Fruit fly (Drosophila melanogaster) whole organism, pupa: ENCODE measurements around the gene CG14174.

Experiments used
- CG10348 ChIP-seq: fragments of 200-800 bp; sonication (Bioruptor generic); IDR thresholded peaks from 2 replicates; pipeline ENCODE4 v1.3.6; 2022; ENCODE audit warnings: missing biosample characterization, missing genetic modification characterization
- CG13204 ChIP-seq: fragments of 200-800 bp; sonication (Bioruptor generic); optimal IDR thresholded peaks from 2 replicates; lab custom pipeline; 2018; ENCODE audit warnings: missing biosample characterization, mild to moderate bottlenecking, missing genetic modification characterization, moderate library complexity
- CG14655 ChIP-seq: fragments of 200-800 bp; sonication (Bioruptor generic); optimal IDR thresholded peaks from 3 replicates; lab custom pipeline; 2017; ENCODE audit warnings: mild to moderate bottlenecking, missing biosample characterization, missing genetic modification reagents, missing genetic modification characterization
- CG15710 ChIP-seq: fragments of 200-800 bp; sonication (Bioruptor generic); optimal IDR thresholded peaks from 2 replicates; lab custom pipeline; 2018; ENCODE audit warnings: missing biosample characterization, mild to moderate bottlenecking, missing genetic modification characterization, moderate library complexity
- CG32121 ChIP-seq: fragments of 200-800 bp; sonication (Bioruptor generic); IDR thresholded peaks from 2 replicates; pipeline ENCODE4 v1.3.6; 2022; ENCODE audit warnings: missing biosample characterization, missing genetic modification characterization
- CG34367 ChIP-seq: fragments of 200-800 bp; sonication (Bioruptor generic); optimal IDR thresholded peaks from 2 replicates; lab custom pipeline; 2018; ENCODE audit warnings: missing biosample characterization, mild to moderate bottlenecking, missing genetic modification characterization
- CG9948 ChIP-seq: fragments of 200-800 bp; sonication (Bioruptor generic); optimal IDR thresholded peaks from 2 replicates; lab custom pipeline; 2018; ENCODE audit warnings: missing biosample characterization, mild to moderate bottlenecking, missing genetic modification characterization, moderate library complexity
- D1 ChIP-seq: fragments of 200-800 bp; sonication (Bioruptor generic); optimal IDR thresholded peaks from 2 replicates; lab custom pipeline; 2018; ENCODE audit warnings: missing biosample characterization, mild to moderate bottlenecking, missing genetic modification characterization, moderate library complexity
- EcR ChIP-seq: fragments of 200-800 bp; sonication (Bioruptor generic); optimal IDR thresholded peaks from 3 replicates; lab custom pipeline; 2019; ENCODE audit warnings: missing biosample characterization, missing genetic modification characterization, mild to moderate bottlenecking, moderate library complexity, missing genetic modification reagents
- Ets98B ChIP-seq: fragments of 200-800 bp; sonication (Bioruptor generic); IDR thresholded peaks from 2 replicates; pipeline ENCODE4 v1.3.6; 2022; ENCODE audit warnings: missing biosample characterization, missing genetic modification characterization
- Snoo ChIP-seq: fragments of 200-800 bp; sonication (Bioruptor generic); optimal IDR thresholded peaks from 3 replicates; lab custom pipeline; 2017; ENCODE audit warnings: missing biosample characterization, mild to moderate bottlenecking, missing genetic modification characterization, inconsistent platforms
- fd96Ca ChIP-seq: fragments of 200-800 bp; sonication (Bioruptor generic); IDR thresholded peaks from 3 replicates; pipeline ENCODE4 v1.3.6; 2022; ENCODE audit warnings: missing biosample characterization, missing genetic modification characterization
- gl ChIP-seq: fragments of 200-800 bp; sonication (Bioruptor generic); optimal IDR thresholded peaks from 2 replicates; lab custom pipeline; 2018; ENCODE audit warnings: missing biosample characterization, mild to moderate bottlenecking, missing genetic modification characterization
- rn ChIP-seq: fragments of 200-800 bp; sonication (Bioruptor generic); IDR thresholded peaks from 2 replicates; pipeline ENCODE4 v1.3.6; 2022; ENCODE audit warnings: missing biosample characterization, missing genetic modification characterization

DNA sequence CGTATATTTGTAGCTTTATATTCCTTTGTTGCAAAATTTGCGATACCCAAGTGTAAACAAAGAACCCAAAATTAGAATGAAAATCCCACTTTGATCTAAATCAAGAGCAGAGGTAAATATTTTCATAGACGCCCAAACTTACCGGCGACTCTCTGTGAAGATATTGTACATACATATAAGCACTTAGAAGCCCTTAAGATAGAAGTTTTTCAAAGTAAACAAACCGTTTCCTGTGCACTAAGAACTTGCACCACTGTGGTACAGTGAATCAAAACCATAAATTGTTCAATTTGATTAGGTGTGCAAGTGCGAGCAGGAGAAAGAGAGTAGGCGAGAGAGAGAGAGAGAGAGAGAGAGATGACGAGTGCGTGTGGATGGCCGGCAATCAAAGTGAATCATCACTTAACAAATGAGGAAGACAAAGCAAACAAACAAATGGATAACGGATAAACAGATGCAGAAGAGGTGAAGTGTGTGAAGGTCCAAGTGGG, 41.1 kb upstream of the CG14174 start:
- TF ChIP-seq Snoo (tag; lab: Kevin White, UChicago) (no peak), CG32121 (no peak), D1 (no peak), CG15710 (tag; lab: Kevin White, UChicago) (no peak), CG14655 (GFP tag; lab: Kevin White, UChicago) (no peak), CG10348 (GFP tag; lab: Robert Waterston, UW) (no peak), CG9948 (tag; lab: Kevin White, UChicago) (no peak), Ets98B (GFP tag; lab: Robert Waterston, UW) (no peak), gl (no peak), CG34367 (no peak), EcR (GFP tag; lab: Kevin White, UChicago) (peak; percentile 85), rn (GFP tag; lab: Robert Waterston, UW) (no peak), fd96Ca (GFP tag; lab: Robert Waterston, UW) (no peak), CG13204 (GFP tag; lab: Kevin White, UChicago) (no peak)
